Worm (Caenorhabditis elegans) whole organism, L4/young adult: Measurements from ENCODE around the gene T04F8.7.

ENCODE experiments used
- dao-5 ChIP-seq: sonication (generic microtip); optimal IDR thresholded peaks from 2 replicates; lab custom pipeline; 2016; ENCODE audit warnings: missing genotype, missing genetic modification characterization, moderate library complexity, missing compliant biosample characterization
- him-1 ChIP-seq: sonication (generic microtip); optimal IDR thresholded peaks from 2 replicates; lab custom pipeline; 2016; ENCODE audit warnings: missing genotype, missing genetic modification reagents, missing genetic modification characterization, missing compliant biosample characterization

DNA sequence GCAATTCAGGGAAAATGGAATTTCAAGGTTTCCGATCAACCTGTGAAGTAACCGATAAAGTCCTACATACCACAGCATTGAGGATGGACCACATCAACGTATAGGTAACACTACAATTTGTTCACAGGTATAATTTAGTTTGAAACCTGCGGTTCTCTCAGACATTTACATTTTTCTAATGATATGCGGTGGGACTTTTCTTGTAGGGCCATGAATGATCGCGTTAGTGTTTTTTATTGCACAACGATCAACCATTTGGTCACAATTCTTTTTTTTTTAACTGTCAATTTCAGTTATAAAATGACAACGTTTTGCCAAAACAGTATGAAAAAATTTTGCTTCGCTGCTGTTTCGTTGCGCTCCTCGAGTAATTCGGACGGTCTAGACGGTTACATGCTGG lies 15.9 kb upstream of the T04F8.7 start, which contains the start of gene C44C10.12:
- TF ChIP-seq dao-5, result no peak
- TF ChIP-seq him-1 (tag; lab: Kevin White, UChicago), result no peak
